Fruit fly (Drosophila melanogaster): ENCODE data around the gene Bdbt.

DNA sequence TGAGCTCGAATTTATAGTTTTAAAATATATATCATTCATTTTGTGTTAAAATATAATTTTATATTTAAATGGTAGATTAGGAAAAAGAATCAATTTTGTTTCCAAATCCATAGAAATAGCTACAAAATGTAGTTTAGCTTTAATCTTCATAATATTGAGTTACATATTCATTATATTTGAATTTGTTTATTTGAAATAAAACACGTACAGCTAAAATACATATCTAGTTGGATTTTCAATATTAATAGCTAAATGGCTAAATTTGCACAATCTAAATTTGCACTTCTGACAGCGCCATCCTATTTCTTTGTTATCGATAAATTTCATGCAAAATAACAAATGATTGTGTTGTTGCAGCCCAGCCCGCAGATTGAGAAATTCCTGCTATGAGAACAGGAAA lies 15.3 kb upstream of the Bdbt start, which contains the start of gene Usp8:
- TF ChIP-seq Dll (optimal IDR thresholded peaks at IDR 0.05) (no peak), CG8478 (optimal IDR thresholded peaks at IDR 0.05) (no peak), psq (optimal IDR thresholded peaks at IDR 0.05) (no peak), usp (GFP tag; optimal IDR thresholded peaks at IDR 0.05) (no peak), pan (optimal IDR thresholded peaks at IDR 0.05) (no peak), EcR (GFP tag; optimal IDR thresholded peaks at IDR 0.05) (no peak)
